Worm (Caenorhabditis elegans): ENCODE data around the gene sma-2.
A peak's percentile ranks its signal among the peaks of the same experiment; 100 is the strongest.

sma-2 gene

ce11 chrIII:8801864-8802818 is 52.7 kb downstream of the sma-2 start (continued):
- TF ChIP-seq ceh-28 (tag; optimal IDR thresholded peaks at IDR 0.05), result peak; percentile 93

DNA sequence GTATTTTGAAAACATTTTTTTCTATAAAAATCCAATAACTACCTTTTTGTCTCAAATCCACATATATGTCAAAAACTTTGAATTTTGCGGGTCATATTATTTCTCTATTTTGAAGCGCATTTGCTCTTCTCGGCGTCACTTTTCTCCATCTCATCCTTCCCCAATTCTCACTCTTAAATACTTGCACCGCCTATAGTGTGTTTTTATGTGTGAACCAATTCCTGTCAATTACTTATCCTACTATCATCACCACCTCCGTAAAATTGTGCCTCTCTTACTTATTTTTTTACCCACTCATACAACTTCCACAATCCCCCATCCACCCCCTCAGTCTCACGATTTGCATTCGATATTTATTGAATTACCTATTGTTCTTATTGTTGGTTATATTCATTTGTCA is 56.3 kb downstream of the sma-2 start:
- TF ChIP-seq elt-2 (tag; optimal IDR thresholded peaks at IDR 0.05), result no peak
